Fruit fly (Drosophila melanogaster) whole organism, embryonic: ENCODE results near the gene CG5096.

ENCODE experiments used
- Bdp1 ChIP-seq: fragments of 200-800 bp; sonication (Bioruptor generic); optimal IDR thresholded peaks from 3 replicates; lab custom pipeline; 2016; ENCODE audit warnings: missing biosample characterization, missing genetic modification characterization
- CG10147 ChIP-seq: fragments of 200-800 bp; sonication (Bioruptor generic); optimal IDR thresholded peaks from 2 replicates; lab custom pipeline; 2019; ENCODE audit warnings: missing biosample characterization, mild to moderate bottlenecking, missing genetic modification characterization, moderate library complexity
- CG10431 ChIP-seq: fragments of 200-800 bp; sonication (Bioruptor generic); optimal IDR thresholded peaks from 3 replicates; lab custom pipeline; 2018; ENCODE audit warnings: missing biosample characterization, mild to moderate bottlenecking, missing genetic modification characterization
- CG10979 ChIP-seq: fragments of 200-800 bp; sonication (Bioruptor generic); optimal IDR thresholded peaks from 2 replicates; lab custom pipeline; 2018; ENCODE audit warnings: missing biosample characterization, mild to moderate bottlenecking, missing genetic modification characterization, moderate library complexity
- CG11247 ChIP-seq: fragments of 200-800 bp; sonication (Bioruptor generic); IDR thresholded peaks from 2 replicates; pipeline ENCODE4 v1.3.6; 2022; ENCODE audit warnings: missing biosample characterization, missing genetic modification characterization
- CG11456 ChIP-seq: fragments of 200-800 bp; sonication (Bioruptor generic); IDR thresholded peaks from 3 replicates; pipeline ENCODE4 v1.3.6; 2022; ENCODE audit warnings: missing biosample characterization, missing genetic modification characterization
- CG11723 ChIP-seq: fragments of 200-800 bp; sonication (Bioruptor generic); optimal IDR thresholded peaks from 2 replicates; lab custom pipeline; 2017; ENCODE audit warnings: missing biosample characterization, mild to moderate bottlenecking, missing genetic modification characterization
- CG15269 ChIP-seq: fragments of 200-800 bp; sonication (Bioruptor generic); optimal IDR thresholded peaks from 2 replicates; lab custom pipeline; 2018; ENCODE audit warnings: missing biosample characterization, mild to moderate bottlenecking, missing genetic modification characterization, moderate library complexity
- CG1647 ChIP-seq: fragments of 200-800 bp; sonication (Bioruptor generic); optimal IDR thresholded peaks from 3 replicates; lab custom pipeline; 2016; ENCODE audit warnings: missing biosample characterization, missing genetic modification characterization
- CG18011 ChIP-seq: fragments of 200-800 bp; sonication (Bioruptor generic); optimal IDR thresholded peaks from 2 replicates; lab custom pipeline; 2017; ENCODE audit warnings: missing biosample characterization, missing genetic modification characterization, mild to moderate bottlenecking, moderate library complexity, missing genotype
- CG2678 ChIP-seq: fragments of 200-800 bp; sonication (Bioruptor generic); optimal IDR thresholded peaks from 3 replicates; lab custom pipeline; 2019; ENCODE audit warnings: missing biosample characterization, mild to moderate bottlenecking, missing genetic modification characterization, moderate library complexity
- CG2875 ChIP-seq: fragments of 200-800 bp; sonication (Bioruptor generic); optimal IDR thresholded peaks from 2 replicates; lab custom pipeline; 2017; ENCODE audit warnings: missing biosample characterization, mild to moderate bottlenecking, missing genetic modification characterization, missing genetic modification reagents
- CG3281 ChIP-seq: fragments of 200-800 bp; sonication (Bioruptor generic); optimal IDR thresholded peaks from 3 replicates; lab custom pipeline; 2017; ENCODE audit warnings: missing biosample characterization, mild to moderate bottlenecking, missing genetic modification characterization
- CG33213 ChIP-seq: fragments of 200-800 bp; sonication (Bioruptor generic); optimal IDR thresholded peaks from 3 replicates; lab custom pipeline; 2016; ENCODE audit warnings: missing biosample characterization, missing genetic modification characterization
- CG34224 ChIP-seq: fragments of 200-800 bp; sonication (Bioruptor generic); IDR thresholded peaks from 3 replicates; pipeline ENCODE4 v1.3.6; 2022; ENCODE audit warnings: missing biosample characterization, missing genetic modification characterization; ENCODE audit not compliant: partially characterized antibody
- CG34422 ChIP-seq: fragments of 200-800 bp; sonication (Bioruptor generic); IDR thresholded peaks from 3 replicates; pipeline ENCODE4 v1.3.6; 2022; ENCODE audit warnings: missing biosample characterization, missing genetic modification characterization
- CG3847 ChIP-seq: fragments of 200-800 bp; sonication (Bioruptor generic); IDR thresholded peaks from 2 replicates; pipeline ENCODE4 v1.3.6; 2022; ENCODE audit warnings: missing biosample characterization, missing genetic modification characterization
- CG3995 ChIP-seq: fragments of 200-800 bp; sonication (Bioruptor generic); optimal IDR thresholded peaks from 3 replicates; lab custom pipeline; 2016; ENCODE audit warnings: missing biosample characterization, missing genetic modification characterization
- CG4424 ChIP-seq: fragments of 200-800 bp; sonication (Bioruptor generic); optimal IDR thresholded peaks from 3 replicates; lab custom pipeline; 2016; ENCODE audit warnings: missing biosample characterization, missing genetic modification characterization
- CG6683 ChIP-seq: fragments of 200-800 bp; sonication (Bioruptor generic); optimal IDR thresholded peaks from 2 replicates; lab custom pipeline; 2017; ENCODE audit warnings: missing biosample characterization, mild to moderate bottlenecking, missing genetic modification characterization, missing genetic modification reagents
- CG8765 ChIP-seq: fragments of 200-800 bp; sonication (Bioruptor generic); IDR thresholded peaks from 2 replicates; pipeline ENCODE4 v1.3.6; 2022; ENCODE audit warnings: missing biosample characterization, missing genetic modification characterization
- CHES-1-like ChIP-seq: fragments of 200-800 bp; sonication (Bioruptor generic); optimal IDR thresholded peaks from 2 replicates; lab custom pipeline; 2016; ENCODE audit warnings: missing biosample characterization, missing genetic modification characterization
- D ChIP-seq, 2 experiments: fragments of 200-800 bp in 1 of 2; fragments of >200 bp in 1 of 2; sonication (Bioruptor generic) in 1 of 2; optimal IDR thresholded peaks; 2 replicates in 1 of 2; 3 replicates in 1 of 2; lab custom pipeline; 2017; ENCODE audit warnings: mild to moderate bottlenecking in 1 of 2, missing biosample characterization in 1 of 2, missing genetic modification characterization in 1 of 2, missing genetic modification reagents in 1 of 2
- Dll ChIP-seq: fragments of 200-800 bp; sonication (Bioruptor generic); IDR thresholded peaks from 4 replicates; pipeline ENCODE4 v1.3.6; 2022; ENCODE audit warnings: missing biosample characterization, missing genetic modification characterization; ENCODE audit not compliant: partially characterized antibody
- Ets97D ChIP-seq: fragments of 200-800 bp; sonication (Bioruptor generic); optimal IDR thresholded peaks from 3 replicates; lab custom pipeline; 2016; ENCODE audit warnings: missing biosample characterization, missing genetic modification characterization
- HLHmδ ChIP-seq: fragments of 200-800 bp; sonication (Bioruptor generic); optimal IDR thresholded peaks from 2 replicates; lab custom pipeline; 2018; ENCODE audit warnings: missing biosample characterization, mild to moderate bottlenecking, missing genetic modification characterization, moderate library complexity
- Meics ChIP-seq: fragments of 200-800 bp; sonication (Bioruptor generic); optimal IDR thresholded peaks from 2 replicates; lab custom pipeline; 2017; ENCODE audit warnings: missing biosample characterization, mild to moderate bottlenecking, missing genetic modification characterization
- Mes4 ChIP-seq: fragments of 200-800 bp; sonication (Bioruptor generic); optimal IDR thresholded peaks from 2 replicates; lab custom pipeline; 2016; ENCODE audit warnings: missing biosample characterization, missing genetic modification characterization
- Myb ChIP-seq: fragments of 200-800 bp; sonication (Bioruptor generic); optimal IDR thresholded peaks from 2 replicates; lab custom pipeline; 2016; ENCODE audit warnings: missing biosample characterization, missing genetic modification characterization
- NFAT ChIP-seq: fragments of 200-800 bp; sonication (Bioruptor generic); IDR thresholded peaks from 2 replicates; pipeline ENCODE4 v1.3.6; 2022; ENCODE audit warnings: missing biosample characterization, missing genetic modification characterization
- Ravus ChIP-seq: fragments of 200-800 bp; sonication (Bioruptor generic); IDR thresholded peaks from 2 replicates; pipeline ENCODE4 v1.3.6; 2022; ENCODE audit warnings: missing biosample characterization, missing genetic modification characterization
- Rfx ChIP-seq: fragments of 200-800 bp; sonication (Bioruptor generic); IDR thresholded peaks from 2 replicates; pipeline ENCODE4 v1.3.6; 2022; ENCODE audit warnings: missing biosample characterization, missing genetic modification characterization
- Rx ChIP-seq: fragments of 200-800 bp; sonication (Bioruptor generic); IDR thresholded peaks from 2 replicates; pipeline ENCODE4 v1.3.6; 2022; ENCODE audit warnings: missing biosample characterization, missing genetic modification characterization
- abd-A ChIP-seq: fragments of 200-800 bp; sonication (Bioruptor generic); optimal IDR thresholded peaks from 3 replicates; lab custom pipeline; 2019; ENCODE audit warnings: missing biosample characterization, mild to moderate bottlenecking, missing genetic modification characterization, moderate library complexity
- cg ChIP-seq: fragments of 200-800 bp; sonication (Bioruptor generic); optimal IDR thresholded peaks from 3 replicates; lab custom pipeline; 2019; ENCODE audit warnings: missing biosample characterization, mild to moderate bottlenecking, missing genetic modification characterization, moderate library complexity
- da ChIP-seq: fragments of 200-800 bp; sonication (Bioruptor generic); optimal IDR thresholded peaks from 2 replicates; lab custom pipeline; 2016; ENCODE audit warnings: missing biosample characterization, missing genetic modification characterization
- dimm ChIP-seq: fragments of 200-800 bp; sonication (Bioruptor generic); IDR thresholded peaks from 2 replicates; pipeline ENCODE4 v1.3.6; 2022; ENCODE audit warnings: missing biosample characterization, missing genetic modification characterization
- disco-r ChIP-seq: fragments of 200-800 bp; sonication (Bioruptor generic); optimal IDR thresholded peaks from 2 replicates; lab custom pipeline; 2016; ENCODE audit warnings: missing biosample characterization, missing genetic modification characterization
- gfzf ChIP-seq: fragments of 200-800 bp; sonication (Bioruptor generic); optimal IDR thresholded peaks from 2 replicates; lab custom pipeline; 2016; ENCODE audit warnings: missing biosample characterization, mild to moderate bottlenecking, missing genetic modification characterization, moderate library complexity
- gsb ChIP-seq: fragments of 200-800 bp; sonication (Bioruptor generic); IDR thresholded peaks from 2 replicates; pipeline ENCODE4 v1.3.6; 2022; ENCODE audit warnings: missing biosample characterization, missing genetic modification characterization
- h ChIP-seq: fragments of >200 bp; optimal IDR thresholded peaks from 2 replicates; lab custom pipeline; 2017
- ham ChIP-seq: fragments of 200-800 bp; sonication (Bioruptor generic); IDR thresholded peaks from 2 replicates; pipeline ENCODE4 v1.3.6; 2022; ENCODE audit warnings: missing biosample characterization, missing genetic modification characterization
- ind ChIP-seq: fragments of 200-800 bp; sonication (Bioruptor generic); optimal IDR thresholded peaks from 3 replicates; lab custom pipeline; 2016; ENCODE audit warnings: missing biosample characterization, missing genetic modification characterization
- nau ChIP-seq: fragments of 200-800 bp; sonication (Bioruptor generic); optimal IDR thresholded peaks from 3 replicates; lab custom pipeline; 2017; ENCODE audit warnings: missing biosample characterization, mild to moderate bottlenecking, missing genetic modification characterization, missing genetic modification reagents
- psq ChIP-seq: fragments of 200-800 bp; sonication (Bioruptor generic); optimal IDR thresholded peaks from 2 replicates; lab custom pipeline; 2017; ENCODE audit warnings: missing biosample characterization, missing genetic modification characterization
- ro ChIP-seq: fragments of 200-800 bp; sonication (Bioruptor generic); IDR thresholded peaks from 2 replicates; pipeline ENCODE4 v1.3.6; 2022; ENCODE audit warnings: missing biosample characterization, missing genetic modification characterization
- salm ChIP-seq: fragments of 200-800 bp; sonication (Bioruptor generic); optimal IDR thresholded peaks from 2 replicates; lab custom pipeline; 2018; ENCODE audit warnings: missing biosample characterization, mild to moderate bottlenecking, missing genetic modification characterization
- scrt ChIP-seq: fragments of 200-800 bp; sonication (Bioruptor generic); optimal IDR thresholded peaks from 2 replicates; lab custom pipeline; 2018; ENCODE audit warnings: missing biosample characterization, mild to moderate bottlenecking, missing genetic modification characterization, moderate library complexity
- sim ChIP-seq: fragments of 200-800 bp; sonication (Bioruptor generic); IDR thresholded peaks from 2 replicates; pipeline ENCODE4 v1.3.6; 2022; ENCODE audit warnings: missing biosample characterization, missing genetic modification characterization
- tna ChIP-seq: fragments of 200-800 bp; sonication (Bioruptor generic); IDR thresholded peaks from 2 replicates; pipeline ENCODE4 v1.3.6; 2022; ENCODE audit warnings: missing biosample characterization, missing genetic modification characterization; ENCODE audit not compliant: partially characterized antibody
- tup ChIP-seq: fragments of 200-800 bp; sonication (Bioruptor generic); optimal IDR thresholded peaks from 2 replicates; lab custom pipeline; 2016; ENCODE audit warnings: missing biosample characterization, mild to moderate bottlenecking, missing genetic modification characterization, moderate library complexity

Gene CG5096

dm6 chr2L:10362408-10363067, 19.5 kb upstream of the CG5096 start, which contains the start of the genes Cand1 and pim:
Cand1 (minus strand) TSS chr2L:10362707.
pim (plus strand) TSS chr2L:10362989.
- TF ChIP-seq sim (GFP tag; lab: Robert Waterston, UW) (no peak), tup (no peak), cg (GFP tag; lab: Kevin White, UChicago) (no peak), nau (GFP tag; lab: Kevin White, UChicago) (no peak), CG3847 (no peak), CG4424 (GFP tag; lab: Kevin White, UChicago) (no peak), CG15269 (tag; lab: Kevin White, UChicago) (no peak), gfzf (GFP tag; lab: Kevin White, UChicago) (peak; percentile 78), Ravus (GFP tag; lab: Robert Waterston, UW) (no peak), Ets97D (GFP tag; lab: Kevin White, UChicago) (no peak), ind (GFP tag; lab: Kevin White, UChicago) (no peak), Bdp1 (GFP tag; lab: Kevin White, UChicago) (no peak), CG8765 (no peak), Rx (no peak), CG11723 (GFP tag; lab: Kevin White, UChicago) (no peak), NFAT (GFP tag; lab: Robert Waterston, UW) (no peak), abd-A (tag; lab: Kevin White, UChicago) (no peak), tna (no peak), CG3281 (GFP tag; lab: Kevin White, UChicago) (no peak), Mes4 (no peak), CG34422 (no peak), D (optimal IDR thresholded peaks at IDR 0.05; lab: Kevin White, UChicago) (no peak), D (GFP tag; optimal IDR thresholded peaks at IDR 0.05; lab: Kevin White, UChicago) (no peak), Rfx (GFP tag; lab: Robert Waterston, UW) (peak; percentile 35; the same call in 1 of the 2 replicates), ham (GFP tag; lab: Robert Waterston, UW) (no peak), CG34224 (GFP tag; lab: Robert Waterston, UW) (peak; percentile 71; the same call in 2 of the 3 replicates), CG10979 (tag; lab: Kevin White, UChicago) (no peak), CG18011 (GFP tag; lab: Kevin White, UChicago) (no peak), da (no peak), Myb (no peak), psq (GFP tag; lab: Kevin White, UChicago) (no peak), CG3995 (no peak), Dll (GFP tag; lab: Robert Waterston, UW) (peak; percentile 76), CG11247 (GFP tag; lab: Robert Waterston, UW) (no peak), CG10431 (GFP tag; lab: Kevin White, UChicago) (peak; percentile 36), CG1647 (no peak), gsb (no peak), CG33213 (GFP tag; lab: Kevin White, UChicago) (no peak), CG10147 (GFP tag; lab: Kevin White, UChicago) (peak; percentile 25), CHES-1-like (GFP tag; lab: Kevin White, UChicago) (no peak), scrt (GFP tag; lab: Kevin White, UChicago) (no peak), CG6683 (GFP tag; lab: Kevin White, UChicago) (no peak), salm (tag; lab: Kevin White, UChicago) (no peak), CG11456 (GFP tag; lab: Robert Waterston, UW) (no peak), Meics (GFP tag; lab: Kevin White, UChicago) (no peak), CG2875 (GFP tag; lab: Kevin White, UChicago) (no peak), h (lab: Kevin White, UChicago) (no peak), dimm (GFP tag; lab: Robert Waterston, UW) (no peak), disco-r (GFP tag; lab: Kevin White, UChicago) (no peak), CG2678 (no peak), HLHmδ (GFP tag; lab: Kevin White, UChicago) (no peak), ro (GFP tag; lab: Robert Waterston, UW) (no peak)
